Fruit fly (Drosophila melanogaster): ENCODE measurements around the gene CG8001.

CG8001 gene

dm6 chr3L:1730873-1731272 lies 25.1 kb upstream of the CG8001 start, which contains the start of gene drpr (continued):
- TF ChIP-seq ken (GFP tag; IDR thresholded peaks at IDR 0.05) (0 out of 3 replicates have a peak, but pooled peaks have one; percentile 3), bcd (GFP tag; optimal IDR thresholded peaks at IDR 0.05) (no peak), Optix (GFP tag; IDR thresholded peaks at IDR 0.05) (no peak), HmgD (GFP tag; optimal IDR thresholded peaks at IDR 0.05) (peak; percentile 9), trh (GFP tag; optimal IDR thresholded peaks at IDR 0.05) (no peak), CG31365 (tag; optimal IDR thresholded peaks at IDR 0.05) (no peak), CG4328 (GFP tag; optimal IDR thresholded peaks at IDR 0.05) (no peak), br (optimal IDR thresholded peaks at IDR 0.05) (no peak), CG7271 (tag; optimal IDR thresholded peaks at IDR 0.05) (no peak), CG2875 (GFP tag; optimal IDR thresholded peaks at IDR 0.05) (no peak), pita (GFP tag; optimal IDR thresholded peaks at IDR 0.05) (no peak), CG10565 (GFP tag; optimal IDR thresholded peaks at IDR 0.05) (no peak), Drgx (GFP tag; IDR thresholded peaks at IDR 0.05) (peak; percentile 15; the same call in 1 of the 2 replicates), grau (tag; optimal IDR thresholded peaks at IDR 0.05) (peak; percentile 27), Lhr (GFP tag; optimal IDR thresholded peaks at IDR 0.05) (no peak), org-1 (GFP tag; optimal IDR thresholded peaks at IDR 0.05) (no peak), abd-A (tag; optimal IDR thresholded peaks at IDR 0.05) (peak; percentile 42), lov (optimal IDR thresholded peaks at IDR 0.05) (no peak), lov (GFP tag; IDR thresholded peaks at IDR 0.05) (no peak), Rx (GFP tag; IDR thresholded peaks at IDR 0.05) (no peak), CG4404 (GFP tag; IDR thresholded peaks at IDR 0.05) (no peak), CG4730 (GFP tag; IDR thresholded peaks at IDR 0.05) (no peak), CG17361 (GFP tag; IDR thresholded peaks at IDR 0.05) (peak; percentile 26; the same call in 1 of the 3 replicates), CG4424 (GFP tag; optimal IDR thresholded peaks at IDR 0.05) (no peak), CG3847 (GFP tag; IDR thresholded peaks at IDR 0.05) (no peak), CG12769 (tag; optimal IDR thresholded peaks at IDR 0.05) (peak; percentile 11), trem (tag; optimal IDR thresholded peaks at IDR 0.05) (peak; percentile 54), CG17829 (tag; optimal IDR thresholded peaks at IDR 0.05) (peak; percentile 58), kah (GFP tag; optimal IDR thresholded peaks at IDR 0.05) (peak; percentile 9), CG8478 (optimal IDR thresholded peaks at IDR 0.05) (no peak), CG7745 (tag; optimal IDR thresholded peaks at IDR 0.05) (no peak), nau (GFP tag; optimal IDR thresholded peaks at IDR 0.05) (peak; percentile 43), vvl (GFP tag; IDR thresholded peaks at IDR 0.05) (peak; percentile 61), pzg (GFP tag; optimal IDR thresholded peaks at IDR 0.05) (peak; percentile 90), prd (optimal IDR thresholded peaks at IDR 0.05) (no peak), prd (GFP tag; IDR thresholded peaks at IDR 0.05) (no peak), maf-S (GFP tag; optimal IDR thresholded peaks at IDR 0.05) (peak; percentile 18), Hr39 (optimal IDR thresholded peaks at IDR 0.05) (no peak), CG1024 (GFP tag; IDR thresholded peaks at IDR 0.05) (no peak), H15 (GFP tag; IDR thresholded peaks at IDR 0.05) (no peak), Jarid2 (GFP tag; optimal IDR thresholded peaks at IDR 0.05) (peak; percentile 85), CG14014 (GFP tag; IDR thresholded peaks at IDR 0.05) (peak; percentile 11; the same call in 1 of the 2 replicates), ttk (GFP tag; IDR thresholded peaks at IDR 0.05) (no peak), zfh1 (GFP tag; IDR thresholded peaks at IDR 0.05) (0 out of 3 replicates have a peak, but pooled peaks have one; percentile 10), ftz-f1 (GFP tag; optimal IDR thresholded peaks at IDR 0.05) (peak; percentile 1), sisA (GFP tag; IDR thresholded peaks at IDR 0.05) (no peak), CG13775 (GFP tag; optimal IDR thresholded peaks at IDR 0.05) (peak; percentile 33), Gsc (GFP tag; IDR thresholded peaks at IDR 0.05) (no peak), CG13287 (GFP tag; IDR thresholded peaks at IDR 0.05; ENCODE audit: partially characterized antibody) (no peak), CG6689 (GFP tag; IDR thresholded peaks at IDR 0.05) (no peak), CG43689 (GFP tag; IDR thresholded peaks at IDR 0.05) (no peak), NfI (GFP tag; optimal IDR thresholded peaks at IDR 0.05) (peak; percentile 39), B-H2 (GFP tag; optimal IDR thresholded peaks at IDR 0.05) (no peak), CG9817 (tag; optimal IDR thresholded peaks at IDR 0.05) (no peak)
